Worm (Caenorhabditis elegans) whole organism, L3 larva: ENCODE results near the gene ZK1320.7.
A peak's percentile ranks its signal among the peaks of the same experiment; 100 is the strongest.

ENCODE experiments used
- R02D3.7 ChIP-seq: fragments of 150-350 bp; optimal IDR thresholded peaks from 2 replicates; lab custom pipeline; 2014; ENCODE audit warnings: missing biosample characterization, missing genetic modification characterization
- ZK546.5 ChIP-seq: sonication (generic microtip); optimal IDR thresholded peaks from 2 replicates; lab custom pipeline; 2017; ENCODE audit warnings: missing biosample characterization, missing genetic modification characterization
- aly-2 ChIP-seq: fragments of 150-350 bp; optimal IDR thresholded peaks from 2 replicates; lab custom pipeline; 2014; ENCODE audit warnings: missing biosample characterization, missing genetic modification characterization
- ama-1 ChIP-seq: fragments of 150-350 bp; optimal IDR thresholded peaks from 2 replicates; lab custom pipeline; 2018
- ceh-16 ChIP-seq: sonication (generic microtip); optimal IDR thresholded peaks from 2 replicates; lab custom pipeline; 2017; ENCODE audit warnings: missing biosample characterization, missing genetic modification characterization
- ceh-28 ChIP-seq: fragments of 150-350 bp; optimal IDR thresholded peaks from 2 replicates; lab custom pipeline; 2014; ENCODE audit warnings: missing biosample characterization, missing genetic modification reagents, missing genetic modification characterization
- ceh-82 ChIP-seq: fragments of 150-350 bp; optimal IDR thresholded peaks from 2 replicates; lab custom pipeline; 2014; ENCODE audit warnings: missing biosample characterization, missing genetic modification characterization
- ceh-9 ChIP-seq: sonication (generic microtip); optimal IDR thresholded peaks from 2 replicates; lab custom pipeline; 2018; ENCODE audit warnings: missing biosample characterization, missing genetic modification characterization
- daf-12 ChIP-seq: fragments of 150-350 bp; optimal IDR thresholded peaks from 2 replicates; lab custom pipeline; 2014; ENCODE audit warnings: missing biosample characterization, missing genetic modification reagents, missing genetic modification characterization
- egl-27 ChIP-seq: sonication (generic microtip); optimal IDR thresholded peaks from 4 replicates; lab custom pipeline; 2017; ENCODE audit warnings: missing biosample characterization, missing genetic modification reagents, missing genetic modification characterization
- egl-5 ChIP-seq: fragments of 150-350 bp; optimal IDR thresholded peaks from 2 replicates; lab custom pipeline; 2017; ENCODE audit warnings: missing biosample characterization, missing genetic modification reagents, missing genetic modification characterization, inconsistent platforms
- elt-1 ChIP-seq: fragments of 150-350 bp; optimal IDR thresholded peaks from 2 replicates; lab custom pipeline; 2014; ENCODE audit warnings: missing biosample characterization, missing genetic modification characterization
- elt-2 ChIP-seq: sonication (generic microtip); optimal IDR thresholded peaks from 2 replicates; lab custom pipeline; 2016; ENCODE audit warnings: missing genetic modification reagents, mild to moderate bottlenecking, missing genetic modification characterization, missing compliant biosample characterization
- eor-1 ChIP-seq, 2 experiments: fragments of 150-350 bp; optimal IDR thresholded peaks; 2 replicates each; lab custom pipeline; 2014 to 2018; ENCODE audit warnings: missing biosample characterization in 2 of 2, missing genetic modification characterization in 2 of 2
- fkh-10 ChIP-seq: sonication (generic microtip); optimal IDR thresholded peaks from 2 replicates; lab custom pipeline; 2017; ENCODE audit warnings: missing biosample characterization, missing genetic modification reagents, missing genetic modification characterization
- fkh-2 ChIP-seq: fragments of 150-350 bp; optimal IDR thresholded peaks from 2 replicates; lab custom pipeline; 2014; ENCODE audit warnings: missing biosample characterization, missing genetic modification reagents, missing genetic modification characterization
- fos-1 ChIP-seq: fragments of 150-350 bp; optimal IDR thresholded peaks from 2 replicates; lab custom pipeline; 2014; ENCODE audit warnings: missing biosample characterization, missing genetic modification characterization
- hmg-11 ChIP-seq: sonication (generic microtip); optimal IDR thresholded peaks from 2 replicates; lab custom pipeline; 2016; ENCODE audit warnings: missing genetic modification characterization, missing compliant biosample characterization
- jun-1 ChIP-seq: fragments of 150-350 bp; optimal IDR thresholded peaks from 2 replicates; lab custom pipeline; 2014; ENCODE audit warnings: missing biosample characterization, missing genetic modification reagents, missing genetic modification characterization
- lin-15B ChIP-seq: fragments of 150-350 bp; optimal IDR thresholded peaks from 2 replicates; lab custom pipeline; 2014; ENCODE audit warnings: missing biosample characterization, missing genetic modification characterization
- lin-39 ChIP-seq: fragments of 150-350 bp; optimal IDR thresholded peaks from 2 replicates; lab custom pipeline; 2018; ENCODE audit warnings: missing biosample characterization, missing genetic modification reagents, missing genetic modification characterization
- lsy-12 ChIP-seq: sonication (generic microtip); optimal IDR thresholded peaks from 2 replicates; lab custom pipeline; 2016; ENCODE audit warnings: mild to moderate bottlenecking, missing genetic modification characterization, missing compliant biosample characterization
- mdl-1 ChIP-seq: fragments of 150-350 bp; optimal IDR thresholded peaks from 2 replicates; lab custom pipeline; 2014; ENCODE audit warnings: missing biosample characterization, missing genetic modification characterization
- mml-1 ChIP-seq: fragments of 150-350 bp; sonication (generic microtip); optimal IDR thresholded peaks from 3 replicates; lab custom pipeline; 2014; ENCODE audit warnings: missing biosample characterization, missing genetic modification characterization
- nfya-1 ChIP-seq: sonication (generic microtip); optimal IDR thresholded peaks from 2 replicates; lab custom pipeline; 2017; ENCODE audit warnings: missing genetic modification characterization, mild to moderate bottlenecking, missing compliant biosample characterization, antibody characterized with exemption, moderate library complexity; ENCODE audit not compliant: insufficient read depth
- nhr-11 ChIP-seq: fragments of 150-350 bp; optimal IDR thresholded peaks from 2 replicates; lab custom pipeline; 2014; ENCODE audit warnings: missing biosample characterization, missing genetic modification characterization
- nhr-12 ChIP-seq: fragments of 150-350 bp; optimal IDR thresholded peaks from 2 replicates; lab custom pipeline; 2014; ENCODE audit warnings: missing biosample characterization, missing genetic modification characterization
- nhr-23 ChIP-seq: fragments of 150-350 bp; optimal IDR thresholded peaks from 2 replicates; lab custom pipeline; 2014; ENCODE audit warnings: missing biosample characterization, missing genetic modification reagents, missing genetic modification characterization
- nhr-237 ChIP-seq: fragments of 150-350 bp; optimal IDR thresholded peaks from 2 replicates; lab custom pipeline; 2014; ENCODE audit warnings: missing biosample characterization, missing genetic modification characterization
- nhr-25 ChIP-seq: sonication (generic microtip); optimal IDR thresholded peaks from 2 replicates; lab custom pipeline; 2017; ENCODE audit warnings: missing biosample characterization, missing genetic modification characterization
- nhr-28 ChIP-seq: fragments of 150-350 bp; optimal IDR thresholded peaks from 2 replicates; lab custom pipeline; 2014; ENCODE audit warnings: missing biosample characterization, missing genetic modification characterization
- nhr-67 ChIP-seq: fragments of 150-350 bp; optimal IDR thresholded peaks from 2 replicates; lab custom pipeline; 2014; ENCODE audit warnings: missing biosample characterization, missing genetic modification characterization
- nhr-77 ChIP-seq: fragments of 150-350 bp; optimal IDR thresholded peaks from 2 replicates; lab custom pipeline; 2014; ENCODE audit warnings: missing biosample characterization, missing genetic modification characterization
- pha-4 ChIP-seq: fragments of 150-350 bp; optimal IDR thresholded peaks from 2 replicates; lab custom pipeline; 2014; ENCODE audit warnings: missing biosample characterization, missing genetic modification reagents, missing genetic modification characterization
- pqm-1 ChIP-seq: fragments of 150-350 bp; optimal IDR thresholded peaks from 2 replicates; lab custom pipeline; 2017; ENCODE audit warnings: missing biosample characterization, missing genetic modification characterization, inconsistent platforms
- sea-2 ChIP-seq: fragments of 150-350 bp; sonication (generic microtip); optimal IDR thresholded peaks from 4 replicates; lab custom pipeline; 2014; ENCODE audit warnings: missing biosample characterization, missing genetic modification reagents, missing genetic modification characterization
- skn-1 ChIP-seq: fragments of 150-350 bp; optimal IDR thresholded peaks from 2 replicates; lab custom pipeline; 2014; ENCODE audit warnings: missing biosample characterization, missing genetic modification characterization
- snpc-4 ChIP-seq: fragments of 150-350 bp; optimal IDR thresholded peaks from 2 replicates; lab custom pipeline; 2014; ENCODE audit warnings: missing biosample characterization, missing genetic modification characterization
- tbx-2 ChIP-seq: sonication (generic microtip); optimal IDR thresholded peaks from 2 replicates; lab custom pipeline; 2016; ENCODE audit warnings: mild to moderate bottlenecking, missing genetic modification characterization, missing compliant biosample characterization
- unc-39 ChIP-seq: sonication (generic microtip); optimal IDR thresholded peaks from 4 replicates; lab custom pipeline; 2017; ENCODE audit warnings: missing biosample characterization, missing genetic modification characterization
- unc-62 ChIP-seq: fragments of 150-350 bp; sonication (generic microtip); optimal IDR thresholded peaks from 4 replicates; lab custom pipeline; 2014; ENCODE audit warnings: missing biosample characterization, missing genetic modification reagents, missing genetic modification characterization
- zag-1 ChIP-seq: fragments of 150-350 bp; optimal IDR thresholded peaks from 2 replicates; lab custom pipeline; 2014; ENCODE audit warnings: missing biosample characterization, missing genetic modification characterization
- ztf-4 ChIP-seq: fragments of 150-350 bp; optimal IDR thresholded peaks from 2 replicates; lab custom pipeline; 2014; ENCODE audit warnings: missing biosample characterization, missing genetic modification characterization

ZK1320.7 gene

ce11 chrII:9713083-9713482 is 41.7 kb downstream of the ZK1320.7 start:
- no peak for TF ChIP-seq fkh-2 (tag; lab: Kevin White, UChicago)
- peak; percentile 5 for TF ChIP-seq pqm-1 (tag; lab: Kevin White, UChicago)

- TF ChIP-seq lin-15B (tag; lab: Kevin White, UChicago) = peak; percentile 72
- TF ChIP-seq pha-4 (tag; lab: Kevin White, UChicago) = peak; percentile 91
- no peak for TF ChIP-seq mml-1 (tag; lab: Kevin White, UChicago)
- no peak for TF ChIP-seq ceh-9 (tag; lab: Kevin White, UChicago)
- TF ChIP-seq skn-1 (tag; lab: Kevin White, UChicago) = peak; percentile 40
- no peak for TF ChIP-seq fkh-10
- no peak for TF ChIP-seq eor-1 (tag; optimal IDR thresholded peaks at IDR 0.05; lab: Kevin White, UChicago)
- TF ChIP-seq nhr-67 (tag; lab: Kevin White, UChicago) = no peak
- TF ChIP-seq aly-2 (tag; lab: Kevin White, UChicago) = no peak
- TF ChIP-seq ceh-82 = peak; percentile 3
- TF ChIP-seq fos-1 = no peak
- no peak for TF ChIP-seq daf-12
- TF ChIP-seq nhr-237 = no peak
- TF ChIP-seq zag-1 = no peak
- peak; percentile 72 for TF ChIP-seq nhr-25 (tag; lab: Kevin White, UChicago)
- TF ChIP-seq jun-1 (tag; lab: Kevin White, UChicago) = peak; percentile 46
- TF ChIP-seq hmg-11 (tag; lab: Kevin White, UChicago) = peak; percentile 43
- peak; percentile 13 for TF ChIP-seq ama-1
- peak; percentile 87 for TF ChIP-seq nhr-23 (tag; lab: Kevin White, UChicago)
- TF ChIP-seq elt-2 (tag; lab: Kevin White, UChicago) = peak; percentile 52
- TF ChIP-seq nhr-12 (tag; lab: Kevin White, UChicago) = no peak
- no peak for TF ChIP-seq lsy-12
- peak; percentile 52 for TF ChIP-seq lin-39 (tag; lab: Kevin White, UChicago)
- TF ChIP-seq ceh-16 (tag; lab: Kevin White, UChicago) = no peak
- peak; percentile 26 for TF ChIP-seq snpc-4 (tag; lab: Kevin White, UChicago)
- peak; percentile 76 for TF ChIP-seq nhr-11
- TF ChIP-seq ztf-4 = no peak
- TF ChIP-seq elt-1 (tag; lab: Kevin White, UChicago) = peak; percentile 29
- no peak for TF ChIP-seq unc-39 (tag; lab: Kevin White, UChicago)
- no peak for TF ChIP-seq sea-2 (GFP tag; lab: Kevin White, UChicago)
- TF ChIP-seq mdl-1 (tag; lab: Kevin White, UChicago) = no peak
- no peak for TF ChIP-seq ZK546.5
- TF ChIP-seq nhr-28 = no peak
- TF ChIP-seq nhr-77 (tag; lab: Kevin White, UChicago) = no peak
- no peak for TF ChIP-seq tbx-2 (tag; lab: Kevin White, UChicago)
- peak; percentile 86 for TF ChIP-seq nfya-1 (tag; lab: Kevin White, UChicago)
- TF ChIP-seq egl-5 (tag; lab: Kevin White, UChicago) = peak; percentile 83
- TF ChIP-seq ceh-28 = peak; percentile 42
- peak; percentile 65 for TF ChIP-seq R02D3.7 (tag; lab: Kevin White, UChicago)
- TF ChIP-seq egl-27 (tag; lab: Kevin White, UChicago) = no peak
- TF ChIP-seq pqm-1 (tag; lab: Kevin White, UChicago) = peak; percentile 57
- no peak for TF ChIP-seq unc-62 (GFP tag; lab: Kevin White, UChicago)
Observed at ce11 chrII:9716417-9717039, 45.1 kb downstream of the ZK1320.7 start, which contains the start of gene wee-1.3. Gene wee-1.3 (minus strand): TSS chrII:9716467.

- TF ChIP-seq nhr-25 (tag; lab: Kevin White, UChicago) (no peak), tbx-2 (tag; lab: Kevin White, UChicago) (no peak), ceh-82 (no peak), elt-1 (tag; lab: Kevin White, UChicago) (no peak), aly-2 (tag; lab: Kevin White, UChicago) (no peak), nhr-11 (no peak), sea-2 (GFP tag; lab: Kevin White, UChicago) (no peak), pha-4 (tag; lab: Kevin White, UChicago) (no peak), nhr-237 (no peak), nhr-77 (tag; lab: Kevin White, UChicago) (no peak), lin-15B (tag; lab: Kevin White, UChicago) (no peak), fos-1 (no peak), R02D3.7 (tag; lab: Kevin White, UChicago) (no peak), mml-1 (tag; lab: Kevin White, UChicago) (no peak)
Observed at ce11 chrII:9717904-9718303, 46.5 kb downstream of the ZK1320.7 start, which contains the start of gene Y53C12A.6. Gene Y53C12A.6 (minus strand): TSS chrII:9718004.
